Worm (Caenorhabditis elegans): ENCODE data around the gene rad-50.

DNA sequence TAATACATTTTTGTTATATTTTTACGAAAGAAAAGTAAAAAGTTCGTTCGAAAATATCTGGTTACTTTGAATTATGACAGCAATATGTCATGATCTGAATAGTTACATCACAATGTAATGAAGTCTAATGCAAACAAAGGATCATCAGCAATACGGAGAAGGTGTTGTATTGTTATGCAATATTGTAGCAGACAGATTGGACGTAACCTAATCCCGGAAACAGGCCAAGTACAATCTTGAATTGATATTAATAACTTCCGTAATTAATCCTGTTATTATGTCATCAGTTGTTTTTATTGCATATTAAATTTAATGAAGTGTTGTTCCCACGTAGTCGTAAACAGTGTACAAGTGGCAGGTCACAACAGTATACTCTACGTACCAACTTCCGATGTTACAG, 36.1 kb downstream of the rad-50 start:
- TF ChIP-seq ztf-28 (GFP tag; IDR thresholded peaks at IDR 0.05) (no peak), unc-62 (GFP tag; optimal IDR thresholded peaks at IDR 0.05) (no peak), B0336.3 (GFP tag; IDR thresholded peaks at IDR 0.05) (no peak), nfya-1 (tag; optimal IDR thresholded peaks at IDR 0.05; ENCODE audit: borderline replicate concordance, insufficient read depth) (no peak), bed-2 (GFP tag; IDR thresholded peaks at IDR 0.05) (no peak)

Measured in whole organism, young adult.